Fruit fly (Drosophila melanogaster) whole organism, adult: ENCODE results near the gene CG7381.

Experiments used
- CG11617 ChIP-seq: fragments of 200-800 bp; sonication (Bioruptor generic); optimal IDR thresholded peaks from 2 replicates; lab custom pipeline; 2017; ENCODE audit warnings: mild to moderate bottlenecking, missing biosample characterization, missing genetic modification reagents, missing genetic modification characterization
- CG12768 ChIP-seq: fragments of 200-800 bp; sonication (Bioruptor generic); optimal IDR thresholded peaks from 2 replicates; lab custom pipeline; 2017; ENCODE audit warnings: missing biosample characterization, missing genetic modification characterization, mild to moderate bottlenecking, moderate library complexity, missing genetic modification reagents
- CG14711 ChIP-seq: fragments of 200-800 bp; sonication (Bioruptor generic); optimal IDR thresholded peaks from 2 replicates; lab custom pipeline; 2018; ENCODE audit warnings: missing biosample characterization, mild to moderate bottlenecking, missing genetic modification characterization, moderate library complexity
- CG1620 ChIP-seq: fragments of 200-800 bp; sonication (Bioruptor generic); optimal IDR thresholded peaks from 2 replicates; lab custom pipeline; 2016; ENCODE audit warnings: missing biosample characterization, missing genetic modification characterization
- CG33017 ChIP-seq: fragments of 200-800 bp; sonication (Bioruptor generic); optimal IDR thresholded peaks from 2 replicates; lab custom pipeline; 2018; ENCODE audit warnings: missing biosample characterization, mild to moderate bottlenecking, missing genetic modification characterization, moderate library complexity
- CG5204 ChIP-seq: fragments of 200-800 bp; sonication (Bioruptor generic); optimal IDR thresholded peaks from 2 replicates; lab custom pipeline; 2016; ENCODE audit warnings: missing biosample characterization, missing genetic modification characterization
- CG7045 ChIP-seq: fragments of 200-800 bp; sonication (Bioruptor generic); optimal IDR thresholded peaks from 2 replicates; lab custom pipeline; 2017; ENCODE audit warnings: missing biosample characterization, mild to moderate bottlenecking, missing genetic modification characterization
- CG7101 ChIP-seq: fragments of 200-800 bp; sonication (Bioruptor generic); optimal IDR thresholded peaks from 2 replicates; lab custom pipeline; 2018; ENCODE audit warnings: missing biosample characterization, mild to moderate bottlenecking, missing genetic modification characterization, moderate library complexity
- Clk ChIP-seq: fragments of 200-800 bp; sonication (Bioruptor generic); optimal IDR thresholded peaks from 2 replicates; lab custom pipeline; 2017; ENCODE audit warnings: missing biosample characterization, missing genetic modification characterization
- Crg-1 ChIP-seq: fragments of 200-800 bp; sonication (Bioruptor generic); optimal IDR thresholded peaks from 2 replicates; lab custom pipeline; 2016; ENCODE audit warnings: missing biosample characterization, missing genetic modification characterization
- Hr96 ChIP-seq: fragments of 200-800 bp; sonication (Bioruptor generic); optimal IDR thresholded peaks from 2 replicates; lab custom pipeline; 2016; ENCODE audit warnings: missing biosample characterization, missing genetic modification characterization
- Mnt ChIP-seq: fragments of 200-800 bp; sonication (Bioruptor generic); optimal IDR thresholded peaks from 2 replicates; lab custom pipeline; 2016; ENCODE audit warnings: missing biosample characterization, mild to moderate bottlenecking, missing genetic modification characterization
- bab1 ChIP-seq: fragments of 200-800 bp; sonication (Bioruptor generic); optimal IDR thresholded peaks from 3 replicates; lab custom pipeline; 2019; ENCODE audit warnings: missing biosample characterization, mild to moderate bottlenecking, missing genetic modification characterization, moderate library complexity
- cic ChIP-seq: fragments of 200-800 bp; sonication (Bioruptor generic); optimal IDR thresholded peaks from 2 replicates; lab custom pipeline; 2017; ENCODE audit warnings: missing biosample characterization, mild to moderate bottlenecking, missing genetic modification characterization, moderate library complexity
- cnc ChIP-seq, 2 experiments: fragments of >200 bp; optimal IDR thresholded peaks; 2 replicates each; lab custom pipeline; 2017
- kay ChIP-seq: fragments of 200-800 bp; sonication (Bioruptor generic); peaks from one replicate; lab custom pipeline; 2016; ENCODE audit warnings: missing biosample characterization, missing genetic modification characterization, borderline replicate concordance
- ovo ChIP-seq: fragments of 200-800 bp; sonication (Bioruptor generic); optimal IDR thresholded peaks from 2 replicates; lab custom pipeline; 2016; ENCODE audit warnings: missing biosample characterization, missing genetic modification characterization
- pad ChIP-seq: fragments of 200-800 bp; sonication (Bioruptor generic); optimal IDR thresholded peaks from 3 replicates; lab custom pipeline; 2017; ENCODE audit warnings: missing biosample characterization, missing genetic modification characterization, mild to moderate bottlenecking, moderate library complexity, missing genetic modification reagents
- tj ChIP-seq: fragments of 200-800 bp; sonication (Bioruptor generic); optimal IDR thresholded peaks from 3 replicates; lab custom pipeline; 2017; ENCODE audit warnings: missing biosample characterization, mild to moderate bottlenecking, missing genetic modification characterization, moderate library complexity
- toe ChIP-seq: fragments of 200-800 bp; sonication (Bioruptor generic); optimal IDR thresholded peaks from 2 replicates; lab custom pipeline; 2016; ENCODE audit warnings: missing biosample characterization, missing genetic modification characterization

The CG7381 gene

DNA sequence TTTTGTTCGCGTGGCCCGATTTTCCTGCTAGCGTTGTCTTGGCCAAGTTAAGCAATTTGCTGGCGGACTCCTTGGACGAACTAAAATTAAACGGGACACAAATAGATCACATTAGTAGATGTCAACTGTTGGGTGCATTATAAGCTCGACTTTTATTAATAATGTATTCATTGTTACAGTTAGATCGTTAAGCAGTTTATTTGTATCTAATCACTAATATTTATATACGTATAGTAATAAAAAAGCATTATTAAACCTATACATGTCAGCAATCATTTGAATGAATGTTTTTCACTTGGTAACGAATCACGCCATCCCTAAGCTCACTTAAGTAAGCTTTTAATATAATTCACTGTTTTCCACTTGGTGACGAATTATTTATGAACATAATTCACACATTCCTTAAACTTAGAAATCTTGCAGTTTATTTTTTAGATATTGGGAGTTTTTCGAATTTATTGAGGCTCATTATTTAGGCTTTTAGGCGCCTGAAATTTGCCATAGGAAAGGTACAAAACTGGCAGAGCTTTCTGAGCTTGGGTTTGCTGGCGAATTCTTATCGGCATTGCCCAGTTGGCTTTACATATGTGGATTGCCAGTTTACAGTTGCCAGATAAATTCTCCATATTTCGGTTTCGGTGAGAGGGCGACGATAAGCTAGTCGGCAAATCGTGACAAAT is at the start of gene CG7381, which contains the start of gene CG7091:
Gene CG7381, minus strand, starts transcription at position 101 of the 680 bp plus-strand sequence.
Gene CG7091, plus strand, starts transcription at position 630 of the 680 bp plus-strand sequence.
- TF ChIP-seq kay (GFP tag; lab: Kevin White, UChicago) (peak; percentile 48), cic (GFP tag; lab: Kevin White, UChicago) (no peak), bab1 (peak; percentile 0), pad (GFP tag; lab: Kevin White, UChicago) (peak; percentile 70)

- TF ChIP-seq tj (GFP tag; lab: Kevin White, UChicago) = peak; percentile 99
- no peak for TF ChIP-seq CG7101
Measured at dm6 chr3R:13018995-13019394, 41.7 kb upstream of the CG7381 start.

dm6 chr3R:13018284-13018900 is 41.1 kb upstream of the CG7381 start:
- TF ChIP-seq CG33017 (tag; lab: Kevin White, UChicago) = peak; percentile 19
- peak; percentile 42 for TF ChIP-seq cic (GFP tag; lab: Kevin White, UChicago)
- TF ChIP-seq bab1 = no peak
- TF ChIP-seq ovo = peak; percentile 5
- TF ChIP-seq Mnt = peak; percentile 36

DNA sequence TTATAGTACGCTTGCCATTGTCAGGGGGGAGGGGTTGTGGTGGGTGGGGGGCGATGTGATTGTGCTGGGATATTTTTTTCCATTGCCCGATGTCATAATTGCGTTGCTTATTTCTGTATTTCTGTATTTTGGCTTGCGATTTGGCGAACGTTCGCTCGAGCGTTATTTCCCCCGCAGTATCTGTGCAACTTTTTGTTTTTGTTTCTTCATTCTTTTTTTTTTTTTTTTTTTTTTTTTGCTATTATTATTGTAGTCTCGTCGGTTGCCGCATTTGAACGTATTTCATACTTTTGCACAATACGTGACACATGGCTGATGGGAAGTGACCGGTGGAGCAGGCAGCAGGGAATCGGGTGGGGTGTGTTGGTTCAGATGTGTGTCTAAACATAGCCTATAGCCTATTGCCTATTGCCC is 40.4 kb upstream of the CG7381 start:
- TF ChIP-seq pad (GFP tag; lab: Kevin White, UChicago) = no peak
- TF ChIP-seq CG5204 (GFP tag; lab: Kevin White, UChicago) = no peak
- no peak for TF ChIP-seq CG1620 (GFP tag; lab: Kevin White, UChicago)
- peak; percentile 91 for TF ChIP-seq kay (GFP tag; lab: Kevin White, UChicago)
- TF ChIP-seq cnc (optimal IDR thresholded peaks at IDR 0.05; lab: Kevin White, UChicago) = no peak
- TF ChIP-seq Mnt = peak; percentile 65
- TF ChIP-seq CG12768 (GFP tag; lab: Kevin White, UChicago) = peak; percentile 47
- TF ChIP-seq tj (GFP tag; lab: Kevin White, UChicago) = peak; percentile 40
- no peak for TF ChIP-seq Clk (GFP tag; lab: Kevin White, UChicago)
- TF ChIP-seq Crg-1 (GFP tag; lab: Kevin White, UChicago) = no peak
- no peak for TF ChIP-seq Hr96 (GFP tag; lab: Kevin White, UChicago)
- TF ChIP-seq CG7101 = no peak
- TF ChIP-seq cic (GFP tag; lab: Kevin White, UChicago) = peak; percentile 90
- peak; percentile 8 for TF ChIP-seq CG11617 (GFP tag; lab: Kevin White, UChicago)
- no peak for TF ChIP-seq CG33017 (tag; lab: Kevin White, UChicago)
- no peak for TF ChIP-seq toe
- TF ChIP-seq CG7045 (GFP tag; lab: Kevin White, UChicago) = no peak
- no peak for TF ChIP-seq ovo
- no peak for TF ChIP-seq bab1
- TF ChIP-seq CG14711 (tag; lab: Kevin White, UChicago) = no peak

- TF ChIP-seq kay (GFP tag; lab: Kevin White, UChicago) (peak; percentile 67), bab1 (no peak), ovo (peak; percentile 15), CG12768 (GFP tag; lab: Kevin White, UChicago) (peak; percentile 21), Mnt (no peak), CG7045 (GFP tag; lab: Kevin White, UChicago) (no peak)
Measured at dm6 chr3R:13015811-13016766, 38.8 kb upstream of the CG7381 start.

- TF ChIP-seq toe (no peak), ovo (no peak), Hr96 (GFP tag; lab: Kevin White, UChicago) (no peak), CG1620 (GFP tag; lab: Kevin White, UChicago) (no peak), cic (GFP tag; lab: Kevin White, UChicago) (no peak), CG7045 (GFP tag; lab: Kevin White, UChicago) (no peak), CG11617 (GFP tag; lab: Kevin White, UChicago) (no peak), cnc (optimal IDR thresholded peaks at IDR 0.05; lab: Kevin White, UChicago) (no peak), bab1 (no peak), CG12768 (GFP tag; lab: Kevin White, UChicago) (no peak), Clk (GFP tag; lab: Kevin White, UChicago) (no peak), CG7101 (no peak), CG14711 (tag; lab: Kevin White, UChicago) (no peak), Mnt (no peak), pad (GFP tag; lab: Kevin White, UChicago) (no peak), CG5204 (GFP tag; lab: Kevin White, UChicago) (no peak), tj (GFP tag; lab: Kevin White, UChicago) (no peak), CG33017 (tag; lab: Kevin White, UChicago) (no peak), Crg-1 (GFP tag; lab: Kevin White, UChicago) (no peak), kay (GFP tag; lab: Kevin White, UChicago) (no peak)
Measured at dm6 chr3R:13015402-13015801, 38.1 kb upstream of the CG7381 start.
